Worm (Caenorhabditis elegans): ENCODE data around the gene lir-3.

- TF ChIP-seq blmp-1 (tag; optimal IDR thresholded peaks at IDR 0.05) (no peak), mls-2 (tag; optimal IDR thresholded peaks at IDR 0.05) (no peak), ceh-39 (tag; optimal IDR thresholded peaks at IDR 0.05) (no peak)
These were observed 18.2 kb downstream of the lir-3 start for ce11 chrII:11166414-11166813.
